Fruit fly (Drosophila melanogaster): Measurements from ENCODE around the gene bond.

bond gene

dm6 chr3R:22524344-22525072, 26.0 kb upstream of the bond start:
- TF ChIP-seq CG6683 (GFP tag; optimal IDR thresholded peaks at IDR 0.05) (peak; percentile 45), CG18599 (GFP tag; optimal IDR thresholded peaks at IDR 0.05) (peak; percentile 43), HHEX (GFP tag; optimal IDR thresholded peaks at IDR 0.05) (peak; percentile 79), CG10147 (GFP tag; optimal IDR thresholded peaks at IDR 0.05) (peak; percentile 19), CG10321 (GFP tag; IDR thresholded peaks at IDR 0.05) (0 out of 2 replicates have a peak, but pooled peaks have one; percentile 21), kah (GFP tag; optimal IDR thresholded peaks at IDR 0.05) (peak; percentile 62), NfI (GFP tag; optimal IDR thresholded peaks at IDR 0.05) (peak; percentile 48), PHDP (tag; optimal IDR thresholded peaks at IDR 0.05) (peak; percentile 71), jumu (GFP tag; optimal IDR thresholded peaks at IDR 0.05) (peak; percentile 10), CG3995 (GFP tag; optimal IDR thresholded peaks at IDR 0.05) (no peak), CG3281 (GFP tag; optimal IDR thresholded peaks at IDR 0.05) (peak; percentile 38), Sox102F (GFP tag; optimal IDR thresholded peaks at IDR 0.05) (peak; percentile 64), tin (GFP tag; optimal IDR thresholded peaks at IDR 0.05) (peak; percentile 31), CG1602 (GFP tag; optimal IDR thresholded peaks at IDR 0.05) (peak; percentile 3), crp (GFP tag; optimal IDR thresholded peaks at IDR 0.05) (no peak), NC2α (GFP tag; optimal IDR thresholded peaks at IDR 0.05) (peak; percentile 25), fd102C (GFP tag; optimal IDR thresholded peaks at IDR 0.05) (no peak), CG10654 (GFP tag; optimal IDR thresholded peaks at IDR 0.05) (peak; percentile 35), Nf-YA (GFP tag; IDR thresholded peaks at IDR 0.05) (peak; percentile 59; the same call in 1 of the 2 replicates), Nf-YC (tag; optimal IDR thresholded peaks at IDR 0.05) (peak; percentile 28), wor (GFP tag; IDR thresholded peaks at IDR 0.05) (no peak), bsh (GFP tag; optimal IDR thresholded peaks at IDR 0.05) (peak in 1 of 2 experiments; percentile 70), h (optimal IDR thresholded peaks at IDR 0.05) (no peak), ro (GFP tag; IDR thresholded peaks at IDR 0.05) (no peak), CG16779 (GFP tag; IDR thresholded peaks at IDR 0.05) (no peak), CG12071 (GFP tag; optimal IDR thresholded peaks at IDR 0.05) (peak; percentile 87), pan (optimal IDR thresholded peaks at IDR 0.05) (no peak), pan (GFP tag; optimal IDR thresholded peaks at IDR 0.05 in 1 of 2, IDR thresholded peaks at IDR 0.05 in 1 of 2) (peak in 1 of 2 experiments; percentile 15), Pdp1 (GFP tag; optimal IDR thresholded peaks at IDR 0.05) (peak; percentile 35 to 77), CG3847 (GFP tag; IDR thresholded peaks at IDR 0.05) (0 out of 2 replicates have a peak, but pooled peaks have one; percentile 4), CG10431 (GFP tag; optimal IDR thresholded peaks at IDR 0.05) (peak; percentile 46), CG1603 (tag; optimal IDR thresholded peaks at IDR 0.05) (peak; percentile 75), CG12391 (tag; optimal IDR thresholded peaks at IDR 0.05) (peak; percentile 6), CG6854 (GFP tag; optimal IDR thresholded peaks at IDR 0.05) (peak; percentile 23), Usf (GFP tag; optimal IDR thresholded peaks at IDR 0.05) (no peak), CG3163 (GFP tag; optimal IDR thresholded peaks at IDR 0.05) (peak; percentile 4), CG9797 (GFP tag; optimal IDR thresholded peaks at IDR 0.05) (no peak), ranshi (GFP tag; IDR thresholded peaks at IDR 0.05) (peak; percentile 66; the same call in 1 of the 2 replicates), Dip3 (GFP tag; optimal IDR thresholded peaks at IDR 0.05) (no peak), CG11085 (GFP tag; IDR thresholded peaks at IDR 0.05) (no peak), CG9876 (GFP tag; optimal IDR thresholded peaks at IDR 0.05) (no peak), CG11695 (GFP tag; IDR thresholded peaks at IDR 0.05) (peak; percentile 58; the same call in 1 of the 3 replicates), sens (GFP tag) (peak; percentile 92), CG12219 (GFP tag; optimal IDR thresholded peaks at IDR 0.05) (peak; percentile 64), CG1233 (GFP tag; optimal IDR thresholded peaks at IDR 0.05) (peak; percentile 76), Xrp1 (GFP tag; IDR thresholded peaks at IDR 0.05) (peak; percentile 43), CHES-1-like (GFP tag; optimal IDR thresholded peaks at IDR 0.05) (peak; percentile 49), kni (GFP tag; optimal IDR thresholded peaks at IDR 0.05) (peak; percentile 91), ftz-f1 (GFP tag; optimal IDR thresholded peaks at IDR 0.05) (peak; percentile 92)

Data from whole organism, embryonic.